Worm (Caenorhabditis elegans) whole organism, late embryonic: ENCODE data around the gene B0281.1.

Experiments used
- K09A11.1 ChIP-seq: sonication (generic microtip); optimal IDR thresholded peaks from 2 replicates; lab custom pipeline; 2017; ENCODE audit warnings: antibody characterized with exemption, mild to moderate bottlenecking, missing genetic modification characterization, missing compliant biosample characterization; ENCODE audit not compliant: insufficient read depth
- ceh-19 ChIP-seq: fragments of 200-800 bp; sonication (Bioruptor generic); optimal IDR thresholded peaks from 2 replicates; lab custom pipeline; 2018; ENCODE audit warnings: mild to moderate bottlenecking, missing genetic modification characterization, missing compliant biosample characterization
- ceh-22 ChIP-seq: sonication (generic microtip); optimal IDR thresholded peaks from 2 replicates; lab custom pipeline; 2017; ENCODE audit warnings: missing biosample characterization, missing genetic modification characterization
- nhr-11 ChIP-seq: fragments of 150-350 bp; optimal IDR thresholded peaks from 2 replicates; lab custom pipeline; 2014; ENCODE audit warnings: missing biosample characterization, missing genetic modification characterization
- pqm-1 ChIP-seq: sonication (generic microtip); optimal IDR thresholded peaks from 2 replicates; lab custom pipeline; 2016; ENCODE audit warnings: missing genetic modification characterization, missing compliant biosample characterization
- rnt-1 ChIP-seq: sonication (generic microtip); optimal IDR thresholded peaks from 2 replicates; lab custom pipeline; 2016; ENCODE audit warnings: missing genetic modification characterization, missing compliant biosample characterization
- sox-2 ChIP-seq: fragments of 200-800 bp; sonication (Bioruptor generic); IDR thresholded peaks from 2 replicates; pipeline ENCODE4 v1.3.6; 2022; ENCODE audit warnings: missing genetic modification reagents, missing genetic modification characterization, missing compliant biosample characterization

- TF ChIP-seq K09A11.1 (tag; lab: Kevin White, UChicago) (no peak), sox-2 (GFP tag; lab: Robert Waterston, UW) (no peak), pqm-1 (no peak), nhr-11 (tag; lab: Kevin White, UChicago) (no peak), ceh-22 (tag; lab: Kevin White, UChicago) (no peak), ceh-19 (GFP tag; lab: Kevin White, UChicago) (no peak), rnt-1 (tag; lab: Kevin White, UChicago) (no peak)
Measured at ce11 chrII:2328963-2329442, 16.1 kb downstream of the B0281.1 start, which contains the start of the genes ZK1240.8 and ZK1240.1.
